Worm (Caenorhabditis elegans) whole organism, L3 larva: Measurements from ENCODE around the gene Y7A9D.1.
A peak's percentile ranks its signal among the peaks of the same experiment; 100 is the strongest.

Experiments used
- R02D3.7 ChIP-seq: fragments of 150-350 bp; optimal IDR thresholded peaks from 2 replicates; lab custom pipeline; 2014; ENCODE audit warnings: missing biosample characterization, missing genetic modification characterization
- ZK546.5 ChIP-seq: sonication (generic microtip); optimal IDR thresholded peaks from 2 replicates; lab custom pipeline; 2017; ENCODE audit warnings: missing biosample characterization, missing genetic modification characterization
- aly-2 ChIP-seq: fragments of 150-350 bp; optimal IDR thresholded peaks from 2 replicates; lab custom pipeline; 2014; ENCODE audit warnings: missing biosample characterization, missing genetic modification characterization
- ama-1 ChIP-seq: fragments of 150-350 bp; optimal IDR thresholded peaks from 2 replicates; lab custom pipeline; 2018
- ceh-16 ChIP-seq: sonication (generic microtip); optimal IDR thresholded peaks from 2 replicates; lab custom pipeline; 2017; ENCODE audit warnings: missing biosample characterization, missing genetic modification characterization
- ceh-9 ChIP-seq: sonication (generic microtip); optimal IDR thresholded peaks from 2 replicates; lab custom pipeline; 2018; ENCODE audit warnings: missing biosample characterization, missing genetic modification characterization
- daf-12 ChIP-seq: fragments of 150-350 bp; optimal IDR thresholded peaks from 2 replicates; lab custom pipeline; 2014; ENCODE audit warnings: missing biosample characterization, missing genetic modification reagents, missing genetic modification characterization
- egl-27 ChIP-seq: sonication (generic microtip); optimal IDR thresholded peaks from 4 replicates; lab custom pipeline; 2017; ENCODE audit warnings: missing biosample characterization, missing genetic modification reagents, missing genetic modification characterization
- egl-5 ChIP-seq: fragments of 150-350 bp; optimal IDR thresholded peaks from 2 replicates; lab custom pipeline; 2017; ENCODE audit warnings: missing biosample characterization, missing genetic modification reagents, missing genetic modification characterization, inconsistent platforms
- elt-2 ChIP-seq: sonication (generic microtip); optimal IDR thresholded peaks from 2 replicates; lab custom pipeline; 2016; ENCODE audit warnings: missing genetic modification reagents, mild to moderate bottlenecking, missing genetic modification characterization, missing compliant biosample characterization
- elt-3 ChIP-seq, 3 experiments: fragments of 150-350 bp in 1 of 3; sonication (generic microtip) in 2 of 3; optimal IDR thresholded peaks; 2 replicates in 2 of 3; 4 replicates in 1 of 3; lab custom pipeline; 2014 to 2017; ENCODE audit warnings: missing biosample characterization in 3 of 3, missing genetic modification characterization in 3 of 3
- eor-1 ChIP-seq, 2 experiments: fragments of 150-350 bp; optimal IDR thresholded peaks; 2 replicates each; lab custom pipeline; 2014 to 2018; ENCODE audit warnings: missing biosample characterization in 2 of 2, missing genetic modification characterization in 2 of 2
- fkh-10 ChIP-seq: sonication (generic microtip); optimal IDR thresholded peaks from 2 replicates; lab custom pipeline; 2017; ENCODE audit warnings: missing biosample characterization, missing genetic modification reagents, missing genetic modification characterization
- fkh-2 ChIP-seq: fragments of 150-350 bp; optimal IDR thresholded peaks from 2 replicates; lab custom pipeline; 2014; ENCODE audit warnings: missing biosample characterization, missing genetic modification reagents, missing genetic modification characterization
- fos-1 ChIP-seq: fragments of 150-350 bp; optimal IDR thresholded peaks from 2 replicates; lab custom pipeline; 2014; ENCODE audit warnings: missing biosample characterization, missing genetic modification characterization
- hmg-11 ChIP-seq: sonication (generic microtip); optimal IDR thresholded peaks from 2 replicates; lab custom pipeline; 2016; ENCODE audit warnings: missing genetic modification characterization, missing compliant biosample characterization
- jun-1 ChIP-seq: fragments of 150-350 bp; optimal IDR thresholded peaks from 2 replicates; lab custom pipeline; 2014; ENCODE audit warnings: missing biosample characterization, missing genetic modification reagents, missing genetic modification characterization
- lin-15B ChIP-seq: fragments of 150-350 bp; optimal IDR thresholded peaks from 2 replicates; lab custom pipeline; 2014; ENCODE audit warnings: missing biosample characterization, missing genetic modification characterization
- lin-39 ChIP-seq: fragments of 150-350 bp; optimal IDR thresholded peaks from 2 replicates; lab custom pipeline; 2018; ENCODE audit warnings: missing biosample characterization, missing genetic modification reagents, missing genetic modification characterization
- lsy-12 ChIP-seq: sonication (generic microtip); optimal IDR thresholded peaks from 2 replicates; lab custom pipeline; 2016; ENCODE audit warnings: mild to moderate bottlenecking, missing genetic modification characterization, missing compliant biosample characterization
- mml-1 ChIP-seq: fragments of 150-350 bp; sonication (generic microtip); optimal IDR thresholded peaks from 3 replicates; lab custom pipeline; 2014; ENCODE audit warnings: missing biosample characterization, missing genetic modification characterization
- nfya-1 ChIP-seq: sonication (generic microtip); optimal IDR thresholded peaks from 2 replicates; lab custom pipeline; 2017; ENCODE audit warnings: missing genetic modification characterization, mild to moderate bottlenecking, missing compliant biosample characterization, antibody characterized with exemption, moderate library complexity; ENCODE audit not compliant: insufficient read depth
- nhr-11 ChIP-seq: fragments of 150-350 bp; optimal IDR thresholded peaks from 2 replicates; lab custom pipeline; 2014; ENCODE audit warnings: missing biosample characterization, missing genetic modification characterization
- nhr-23 ChIP-seq: fragments of 150-350 bp; optimal IDR thresholded peaks from 2 replicates; lab custom pipeline; 2014; ENCODE audit warnings: missing biosample characterization, missing genetic modification reagents, missing genetic modification characterization
- nhr-237 ChIP-seq: fragments of 150-350 bp; optimal IDR thresholded peaks from 2 replicates; lab custom pipeline; 2014; ENCODE audit warnings: missing biosample characterization, missing genetic modification characterization
- nhr-25 ChIP-seq: sonication (generic microtip); optimal IDR thresholded peaks from 2 replicates; lab custom pipeline; 2017; ENCODE audit warnings: missing biosample characterization, missing genetic modification characterization
- nhr-28 ChIP-seq: fragments of 150-350 bp; optimal IDR thresholded peaks from 2 replicates; lab custom pipeline; 2014; ENCODE audit warnings: missing biosample characterization, missing genetic modification characterization
- nhr-43 ChIP-seq: sonication (generic microtip); optimal IDR thresholded peaks from 2 replicates; lab custom pipeline; 2016; ENCODE audit warnings: mild to moderate bottlenecking, missing genetic modification characterization, missing compliant biosample characterization; ENCODE audit not compliant: poor library complexity, severe bottlenecking
- nhr-67 ChIP-seq: fragments of 150-350 bp; optimal IDR thresholded peaks from 2 replicates; lab custom pipeline; 2014; ENCODE audit warnings: missing biosample characterization, missing genetic modification characterization
- nhr-76 ChIP-seq: fragments of 150-350 bp; sonication (generic microtip); optimal IDR thresholded peaks from 5 replicates; lab custom pipeline; 2014; ENCODE audit warnings: missing biosample characterization, missing genetic modification characterization
- nhr-77 ChIP-seq: fragments of 150-350 bp; optimal IDR thresholded peaks from 2 replicates; lab custom pipeline; 2014; ENCODE audit warnings: missing biosample characterization, missing genetic modification characterization
- pha-4 ChIP-seq: fragments of 150-350 bp; optimal IDR thresholded peaks from 2 replicates; lab custom pipeline; 2014; ENCODE audit warnings: missing biosample characterization, missing genetic modification reagents, missing genetic modification characterization
- pqm-1 ChIP-seq: fragments of 150-350 bp; optimal IDR thresholded peaks from 2 replicates; lab custom pipeline; 2017; ENCODE audit warnings: missing biosample characterization, missing genetic modification characterization, inconsistent platforms
- sea-2 ChIP-seq: fragments of 150-350 bp; sonication (generic microtip); optimal IDR thresholded peaks from 4 replicates; lab custom pipeline; 2014; ENCODE audit warnings: missing biosample characterization, missing genetic modification reagents, missing genetic modification characterization
- skn-1 ChIP-seq: fragments of 150-350 bp; optimal IDR thresholded peaks from 2 replicates; lab custom pipeline; 2014; ENCODE audit warnings: missing biosample characterization, missing genetic modification characterization
- snpc-4 ChIP-seq: fragments of 150-350 bp; optimal IDR thresholded peaks from 2 replicates; lab custom pipeline; 2014; ENCODE audit warnings: missing biosample characterization, missing genetic modification characterization
- tbx-2 ChIP-seq: sonication (generic microtip); optimal IDR thresholded peaks from 2 replicates; lab custom pipeline; 2016; ENCODE audit warnings: mild to moderate bottlenecking, missing genetic modification characterization, missing compliant biosample characterization
- unc-39 ChIP-seq: sonication (generic microtip); optimal IDR thresholded peaks from 4 replicates; lab custom pipeline; 2017; ENCODE audit warnings: missing biosample characterization, missing genetic modification characterization
- unc-62 ChIP-seq: fragments of 150-350 bp; sonication (generic microtip); optimal IDR thresholded peaks from 4 replicates; lab custom pipeline; 2014; ENCODE audit warnings: missing biosample characterization, missing genetic modification reagents, missing genetic modification characterization
- zag-1 ChIP-seq: fragments of 150-350 bp; optimal IDR thresholded peaks from 2 replicates; lab custom pipeline; 2014; ENCODE audit warnings: missing biosample characterization, missing genetic modification characterization
- ztf-11 ChIP-seq: fragments of 150-350 bp; optimal IDR thresholded peaks from 2 replicates; lab custom pipeline; 2014; ENCODE audit warnings: missing biosample characterization, missing genetic modification characterization
- ztf-4 ChIP-seq: fragments of 150-350 bp; optimal IDR thresholded peaks from 2 replicates; lab custom pipeline; 2014; ENCODE audit warnings: missing biosample characterization, missing genetic modification characterization

The Y7A9D.1 gene

ce11 chrIV:16399776-16400368 is 17.9 kb upstream of the Y7A9D.1 start, which contains the start of gene Y65A5A.1:
Gene Y65A5A.1, minus strand, starts transcription at chrIV:16399826.
- peak; percentile 7 for TF ChIP-seq elt-2 (tag; lab: Kevin White, UChicago)
- TF ChIP-seq pqm-1 (tag; lab: Kevin White, UChicago): peak; percentile 3
- no peak for TF ChIP-seq tbx-2 (tag; lab: Kevin White, UChicago)
- TF ChIP-seq jun-1: no peak
- TF ChIP-seq nfya-1 (tag; lab: Kevin White, UChicago): peak; percentile 12

DNA sequence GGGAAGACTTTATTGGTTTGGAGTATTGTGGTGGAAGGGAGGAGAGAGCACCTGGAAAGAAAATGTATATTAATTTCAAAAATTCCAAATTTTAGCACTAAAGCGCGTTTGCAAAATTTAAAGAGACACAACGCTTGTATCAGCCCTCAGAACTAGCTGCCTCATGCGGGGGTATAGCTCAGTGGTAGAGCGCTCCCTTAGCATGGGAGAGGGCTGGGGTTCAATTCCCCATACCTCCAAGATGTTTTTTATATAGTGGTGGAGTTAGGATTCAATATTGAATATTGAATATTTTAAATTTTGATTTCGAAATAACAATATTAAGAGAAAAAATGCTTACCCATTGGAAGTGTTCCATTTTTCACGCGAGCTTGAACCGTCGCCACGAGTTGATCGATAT is 17.0 kb upstream of the Y7A9D.1 start:
- no peak for TF ChIP-seq snpc-4
- peak; percentile 44 for TF ChIP-seq lsy-12 (tag; lab: Kevin White, UChicago)
- TF ChIP-seq elt-2 (tag; lab: Kevin White, UChicago): peak; percentile 10
- no peak for TF ChIP-seq nhr-77
- peak; percentile 72 for TF ChIP-seq nhr-43
- no peak for TF ChIP-seq egl-27 (tag; lab: Kevin White, UChicago)
- peak; percentile 74 for TF ChIP-seq hmg-11 (tag; lab: Kevin White, UChicago)
- TF ChIP-seq ztf-4 (tag; lab: Kevin White, UChicago): no peak
- peak; percentile 45 for TF ChIP-seq nfya-1 (tag; lab: Kevin White, UChicago)
- no peak for TF ChIP-seq nhr-25 (tag; lab: Kevin White, UChicago)
- TF ChIP-seq lin-39: peak; percentile 6
- no peak for TF ChIP-seq mml-1 (tag; lab: Kevin White, UChicago)

DNA sequence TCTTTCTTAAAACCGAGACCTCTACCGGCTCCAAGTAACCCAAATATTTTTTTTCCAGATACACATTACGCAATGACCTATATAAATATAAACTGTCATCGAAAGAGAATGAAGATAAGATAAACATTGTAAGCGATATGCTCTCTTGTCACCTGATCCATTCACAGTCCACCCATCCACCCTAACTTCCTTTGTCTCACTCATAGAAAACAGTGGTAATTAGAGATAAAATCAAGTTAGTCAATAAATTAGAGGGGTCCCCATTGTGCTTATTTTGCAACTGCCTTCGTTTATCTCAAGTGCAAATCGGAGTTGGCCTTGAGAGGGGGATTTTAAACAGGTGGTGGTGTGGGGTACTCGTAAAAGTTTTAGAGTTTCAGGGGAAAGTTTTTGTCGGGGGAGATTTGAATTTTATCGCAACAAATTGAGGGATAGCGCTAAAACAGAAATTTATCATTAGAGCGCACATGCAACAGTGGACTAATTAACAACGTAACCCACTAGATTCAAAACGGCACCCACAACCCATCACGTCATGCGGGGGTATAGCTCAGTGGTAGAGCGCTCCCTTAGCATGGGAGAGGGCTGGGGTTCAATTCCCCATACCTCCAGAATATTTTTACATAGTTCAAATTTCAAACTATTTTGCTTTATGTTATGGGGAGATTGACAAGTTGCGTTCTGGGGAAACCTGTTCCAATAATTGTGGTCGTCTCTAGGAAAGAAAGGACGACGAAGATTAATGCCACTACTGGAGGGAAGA is 16.0 kb upstream of the Y7A9D.1 start:
- TF ChIP-seq unc-62 (no peak), tbx-2 (tag; lab: Kevin White, UChicago) (peak; percentile 21), egl-27 (tag; lab: Kevin White, UChicago) (no peak), nhr-23 (tag; lab: Kevin White, UChicago) (peak; percentile 4), nhr-11 (tag; lab: Kevin White, UChicago) (no peak), nhr-43 (peak; percentile 64), ceh-9 (no peak), nhr-67 (tag; lab: Kevin White, UChicago) (no peak), zag-1 (tag; lab: Kevin White, UChicago) (no peak), lsy-12 (tag; lab: Kevin White, UChicago) (peak; percentile 20), daf-12 (tag; lab: Kevin White, UChicago) (no peak), unc-39 (tag; lab: Kevin White, UChicago) (no peak), nhr-25 (tag; lab: Kevin White, UChicago) (peak; percentile 42), eor-1 (tag; optimal IDR thresholded peaks at IDR 0.05; lab: Kevin White, UChicago) (no peak), skn-1 (no peak), mml-1 (tag; lab: Kevin White, UChicago) (no peak), fkh-2 (no peak), ama-1 (lab: Kevin White, UChicago) (no peak), ZK546.5 (tag; lab: Kevin White, UChicago) (no peak), elt-3 (tag; optimal IDR thresholded peaks at IDR 0.05; lab: Kevin White, UChicago) (peak in 1 of 3 experiments; percentile 50), lin-15B (peak; percentile 42), ztf-4 (tag; lab: Kevin White, UChicago) (no peak), nhr-76 (tag; lab: Kevin White, UChicago) (no peak), sea-2 (GFP tag; lab: Kevin White, UChicago) (no peak), aly-2 (tag; lab: Kevin White, UChicago) (no peak), pha-4 (tag; lab: Kevin White, UChicago) (no peak), ztf-11 (tag; lab: Kevin White, UChicago) (no peak), nfya-1 (tag; lab: Kevin White, UChicago) (peak; percentile 22), R02D3.7 (tag; lab: Kevin White, UChicago) (no peak), nhr-237 (no peak), hmg-11 (tag; lab: Kevin White, UChicago) (peak; percentile 1), nhr-28 (tag; lab: Kevin White, UChicago) (no peak), ceh-16 (tag; lab: Kevin White, UChicago) (no peak), fkh-10 (GFP tag; lab: Kevin White, UChicago) (no peak), lin-39 (peak; percentile 32), egl-5 (tag; lab: Kevin White, UChicago) (no peak), fos-1 (tag; lab: Kevin White, UChicago) (no peak), nhr-77 (no peak), jun-1 (no peak)
